Worm (Caenorhabditis elegans) whole organism, L1 larva: Measurements from ENCODE around the gene F46H5.2.

ENCODE experiments used
- C04F5.9 ChIP-seq: sonication (generic microtip); optimal IDR thresholded peaks from 2 replicates; lab custom pipeline; 2016; ENCODE audit warnings: missing genetic modification characterization, missing compliant biosample characterization
- C16A3.4 ChIP-seq: fragments of 150-350 bp; optimal IDR thresholded peaks from 2 replicates; lab custom pipeline; 2014; ENCODE audit warnings: missing biosample characterization, missing genetic modification characterization
- alr-1 ChIP-seq: fragments of 200-800 bp; sonication (Bioruptor generic); optimal IDR thresholded peaks from 2 replicates; lab custom pipeline; 2018; ENCODE audit warnings: borderline replicate concordance, mild to moderate bottlenecking, missing genetic modification characterization, missing compliant biosample characterization
- ceh-63 ChIP-seq: fragments of 200-800 bp; sonication (Bioruptor generic); optimal IDR thresholded peaks from 2 replicates; lab custom pipeline; 2018; ENCODE audit warnings: mild to moderate bottlenecking, missing genetic modification characterization, missing compliant biosample characterization
- ceh-88 ChIP-seq: fragments of 200-800 bp; sonication (Bioruptor generic); IDR thresholded peaks from 2 replicates; pipeline ENCODE4 v1.3.6; 2022; ENCODE audit warnings: missing genetic modification characterization, missing compliant biosample characterization
- ces-1 ChIP-seq: fragments of 150-350 bp; optimal IDR thresholded peaks from 2 replicates; lab custom pipeline; 2014; ENCODE audit warnings: missing biosample characterization, missing genetic modification reagents, missing genetic modification characterization
- dpl-1 ChIP-seq, 3 experiments: fragments of 150-350 bp in 2 of 3; sonication (generic microtip) in 1 of 3; optimal IDR thresholded peaks; 2 replicates each; lab custom pipeline; 2014 to 2017; ENCODE audit warnings: missing biosample characterization in 3 of 3, missing genetic modification characterization in 3 of 3, missing genetic modification reagents in 3 of 3
- efl-1 ChIP-seq, 4 experiments: fragments of 150-350 bp; optimal IDR thresholded peaks in 3 of 4; peaks in 1 of 4; 1 replicate in 1 of 4; 2 replicates in 3 of 4; lab custom pipeline; 2014; ENCODE audit warnings: missing biosample characterization in 2 of 4, missing genetic modification characterization in 2 of 4, missing genetic modification reagents in 2 of 4
- efl-3 ChIP-seq: fragments of 200-800 bp; sonication (Bioruptor generic); optimal IDR thresholded peaks from 2 replicates; lab custom pipeline; 2018; ENCODE audit warnings: mild to moderate bottlenecking, missing genetic modification characterization, missing compliant biosample characterization
- egl-27 ChIP-seq, 2 experiments: fragments of 150-350 bp in 1 of 2; sonication (generic microtip); optimal IDR thresholded peaks; 3 replicates each; lab custom pipeline; 2017 to 2018; ENCODE audit warnings: missing biosample characterization in 2 of 2, missing genetic modification characterization in 2 of 2, missing genetic modification reagents in 2 of 2
- elt-2 ChIP-seq: sonication (generic microtip); optimal IDR thresholded peaks from 2 replicates; lab custom pipeline; 2016; ENCODE audit warnings: missing genetic modification characterization, mild to moderate bottlenecking, inconsistent platforms, missing compliant biosample characterization, missing genetic modification reagents
- elt-3 ChIP-seq, 6 experiments: fragments of 150-350 bp in 1 of 6; sonication (generic microtip); optimal IDR thresholded peaks; 2 replicates each; lab custom pipeline; 2017 to 2018; ENCODE audit warnings: missing biosample characterization in 6 of 6, missing genetic modification characterization in 6 of 6, inconsistent platforms in 1 of 6
- ets-5 ChIP-seq: fragments of 200-800 bp; sonication (Bioruptor generic); IDR thresholded peaks from 2 replicates; pipeline ENCODE4 v1.3.6; 2022; ENCODE audit warnings: missing genetic modification characterization, missing compliant biosample characterization
- fkh-4 ChIP-seq: sonication (generic microtip); optimal IDR thresholded peaks from 2 replicates; lab custom pipeline; 2016; ENCODE audit warnings: missing compliant biosample characterization, missing genetic modification characterization, borderline replicate concordance
- fkh-8 ChIP-seq: sonication (generic microtip); optimal IDR thresholded peaks from 2 replicates; lab custom pipeline; 2016; ENCODE audit warnings: mild to moderate bottlenecking, missing genetic modification characterization, missing compliant biosample characterization
- hlh-17 ChIP-seq: fragments of 200-800 bp; sonication (Bioruptor generic); optimal IDR thresholded peaks from 2 replicates; lab custom pipeline; 2018; ENCODE audit warnings: missing genetic modification characterization, mild to moderate bottlenecking, missing compliant biosample characterization, moderate library complexity, borderline replicate concordance
- hlh-4 ChIP-seq: sonication (generic microtip); optimal IDR thresholded peaks from 2 replicates; lab custom pipeline; 2016; ENCODE audit warnings: mild to moderate bottlenecking, missing genetic modification characterization, missing compliant biosample characterization
- hpl-2 ChIP-seq: fragments of 150-350 bp; optimal IDR thresholded peaks from 2 replicates; lab custom pipeline; 2014; ENCODE audit warnings: missing biosample characterization, missing genetic modification reagents, missing genetic modification characterization
- irx-1 ChIP-seq: sonication (generic microtip); optimal IDR thresholded peaks from 2 replicates; lab custom pipeline; 2016; ENCODE audit warnings: missing genetic modification characterization, missing compliant biosample characterization
- jun-1 ChIP-seq: fragments of 150-350 bp; optimal IDR thresholded peaks from 2 replicates; lab custom pipeline; 2014; ENCODE audit warnings: missing biosample characterization, missing genetic modification reagents, missing genetic modification characterization
- lin-14 ChIP-seq: fragments of 200-800 bp; sonication (Bioruptor generic); optimal IDR thresholded peaks from 2 replicates; lab custom pipeline; 2018; ENCODE audit warnings: mild to moderate bottlenecking, missing genetic modification characterization, moderate library complexity, missing compliant biosample characterization
- lin-35 ChIP-seq, 2 experiments: fragments of 150-350 bp; optimal IDR thresholded peaks; 2 replicates each; lab custom pipeline; 2014; ENCODE audit warnings: missing biosample characterization in 2 of 2, missing genetic modification characterization in 2 of 2, missing genetic modification reagents in 2 of 2
- lsy-2 ChIP-seq, 2 experiments: fragments of 150-350 bp; optimal IDR thresholded peaks; 2 replicates each; lab custom pipeline; 2014; ENCODE audit warnings: missing biosample characterization in 2 of 2, missing genetic modification characterization in 2 of 2
- nhr-11 ChIP-seq: fragments of 150-350 bp; optimal IDR thresholded peaks from 2 replicates; lab custom pipeline; 2014; ENCODE audit warnings: missing biosample characterization, missing genetic modification characterization
- nhr-12 ChIP-seq: sonication (generic microtip); optimal IDR thresholded peaks from 2 replicates; lab custom pipeline; 2017; ENCODE audit warnings: missing biosample characterization, missing genetic modification characterization
- nhr-20 ChIP-seq: sonication (generic microtip); optimal IDR thresholded peaks from 2 replicates; lab custom pipeline; 2016; ENCODE audit warnings: mild to moderate bottlenecking, missing genetic modification characterization, missing compliant biosample characterization
- nhr-28 ChIP-seq: fragments of 150-350 bp; optimal IDR thresholded peaks from 2 replicates; lab custom pipeline; 2014; ENCODE audit warnings: missing biosample characterization, missing genetic modification characterization
- nhr-71 ChIP-seq: sonication (generic microtip); optimal IDR thresholded peaks from 2 replicates; lab custom pipeline; 2016; ENCODE audit warnings: mild to moderate bottlenecking, missing genetic modification characterization, moderate library complexity, missing compliant biosample characterization
- nhr-76 ChIP-seq: sonication (generic microtip); optimal IDR thresholded peaks from 2 replicates; lab custom pipeline; 2017; ENCODE audit warnings: missing biosample characterization, missing genetic modification characterization
- nhr-77 ChIP-seq: fragments of 150-350 bp; optimal IDR thresholded peaks from 2 replicates; lab custom pipeline; 2014; ENCODE audit warnings: missing biosample characterization, missing genetic modification characterization
- nhr-84 ChIP-seq: sonication (generic microtip); optimal IDR thresholded peaks from 2 replicates; lab custom pipeline; 2017; ENCODE audit warnings: missing biosample characterization, missing genetic modification characterization
- nhr-85 ChIP-seq: sonication (generic microtip); peaks from one replicate; lab custom pipeline; 2016; ENCODE audit warnings: missing genetic modification characterization, inconsistent platforms, missing compliant biosample characterization
- pax-3 ChIP-seq: fragments of 200-800 bp; sonication (Bioruptor generic); optimal IDR thresholded peaks from 2 replicates; lab custom pipeline; 2018; ENCODE audit warnings: mild to moderate bottlenecking, missing genetic modification characterization, moderate library complexity, missing compliant biosample characterization
- rnt-1 ChIP-seq: sonication (generic microtip); optimal IDR thresholded peaks from 2 replicates; lab custom pipeline; 2016; ENCODE audit warnings: mild to moderate bottlenecking, missing genetic modification characterization, moderate library complexity, missing compliant biosample characterization
- unc-86 ChIP-seq: sonication (generic microtip); optimal IDR thresholded peaks from 2 replicates; lab custom pipeline; 2016; ENCODE audit warnings: missing genetic modification characterization, missing compliant biosample characterization
- unc-98 ChIP-seq: fragments of 200-800 bp; sonication (Bioruptor generic); IDR thresholded peaks from 2 replicates; pipeline ENCODE4 v1.3.6; 2022; ENCODE audit warnings: missing genetic modification characterization, missing compliant biosample characterization
- vab-15 ChIP-seq: sonication (generic microtip); optimal IDR thresholded peaks from 2 replicates; lab custom pipeline; 2017; ENCODE audit warnings: missing genotype, mild to moderate bottlenecking, missing genetic modification characterization, missing compliant biosample characterization
- zag-1 ChIP-seq: fragments of 150-350 bp; optimal IDR thresholded peaks from 2 replicates; lab custom pipeline; 2014; ENCODE audit warnings: missing biosample characterization, missing genetic modification characterization
- zip-4 ChIP-seq: fragments of 200-800 bp; sonication (Bioruptor generic); optimal IDR thresholded peaks from 2 replicates; lab custom pipeline; 2018; ENCODE audit warnings: mild to moderate bottlenecking, missing genetic modification characterization, moderate library complexity, missing compliant biosample characterization
- ztf-11 ChIP-seq, 2 experiments: sonication (generic microtip); optimal IDR thresholded peaks; 2 replicates each; lab custom pipeline; 2016 to 2017; ENCODE audit warnings: missing genetic modification characterization in 2 of 2, missing biosample characterization in 1 of 2, missing compliant biosample characterization in 1 of 2
- ztf-4 ChIP-seq: fragments of 150-350 bp; optimal IDR thresholded peaks from 2 replicates; lab custom pipeline; 2014; ENCODE audit warnings: missing biosample characterization, missing genetic modification characterization

F46H5.2 gene

DNA sequence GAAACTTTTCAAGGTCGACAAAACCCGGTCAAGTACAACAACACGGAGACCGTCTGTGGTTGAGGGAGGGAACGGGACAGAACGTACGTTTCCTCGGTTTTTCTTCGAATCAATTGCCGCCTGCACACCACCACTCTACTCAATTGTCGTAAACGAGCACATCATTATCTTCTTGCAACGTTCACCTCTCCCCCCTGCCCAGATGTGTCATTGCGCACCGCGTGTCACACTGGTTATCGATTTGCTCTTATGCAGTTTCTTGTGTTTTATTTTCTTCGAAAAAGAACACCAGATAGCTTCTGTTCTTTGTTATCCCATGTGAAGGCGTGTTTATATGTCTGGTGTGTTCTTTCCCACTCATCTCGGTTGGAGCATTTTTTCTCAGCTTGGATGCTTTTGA lies 24.1 kb downstream of the F46H5.2 start:
- TF ChIP-seq nhr-12 (tag; lab: Kevin White, UChicago) (no peak), dpl-1 (GFP tag; optimal IDR thresholded peaks at IDR 0.05; lab: Kevin White, UChicago) (no peak), nhr-84 (tag; lab: Kevin White, UChicago) (no peak), pax-3 (no peak), ztf-4 (no peak), elt-3 (tag; optimal IDR thresholded peaks at IDR 0.05; lab: Kevin White, UChicago) (no peak), hlh-17 (GFP tag; lab: Kevin White, UChicago) (no peak), irx-1 (tag; lab: Kevin White, UChicago) (no peak), unc-86 (no peak), nhr-11 (no peak), vab-15 (tag; lab: Kevin White, UChicago) (no peak), hlh-4 (tag; lab: Kevin White, UChicago) (no peak), rnt-1 (tag; lab: Kevin White, UChicago) (no peak), ztf-11 (tag; optimal IDR thresholded peaks at IDR 0.05; lab: Kevin White, UChicago) (no peak)

ce11 chrX:7290859-7291628 lies 25.6 kb downstream of the F46H5.2 start:
- TF ChIP-seq zag-1 (tag; lab: Kevin White, UChicago), result no peak
- TF ChIP-seq ces-1 (GFP tag; lab: Kevin White, UChicago), result no peak
- TF ChIP-seq ceh-63 (GFP tag; lab: Kevin White, UChicago), result no peak
- no peak for TF ChIP-seq jun-1 (tag; lab: Kevin White, UChicago)
- no peak for TF ChIP-seq ztf-11 (tag; optimal IDR thresholded peaks at IDR 0.05; lab: Kevin White, UChicago)
- no peak for TF ChIP-seq nhr-12 (tag; lab: Kevin White, UChicago)
- no peak for TF ChIP-seq alr-1 (tag; lab: Kevin White, UChicago)
- TF ChIP-seq ceh-88, result no peak
- no peak for TF ChIP-seq nhr-76
- TF ChIP-seq nhr-77 (tag; lab: Kevin White, UChicago), result peak; percentile 18
- TF ChIP-seq hlh-17 (GFP tag; lab: Kevin White, UChicago), result no peak
- TF ChIP-seq efl-1 (optimal IDR thresholded peaks at IDR 0.05; lab: Kevin White, UChicago), result no peak
- peak in 1 of 2 experiments; percentile 27 for TF ChIP-seq efl-1 (GFP tag; optimal IDR thresholded peaks at IDR 0.05 in 1 of 2; lab: Kevin White, UChicago)
- no peak for TF ChIP-seq elt-2 (tag; lab: Kevin White, UChicago)
- no peak for TF ChIP-seq fkh-4 (tag; lab: Kevin White, UChicago)
- no peak for TF ChIP-seq nhr-71
- peak; percentile 21 for TF ChIP-seq irx-1 (tag; lab: Kevin White, UChicago)
- no peak for TF ChIP-seq nhr-28
- TF ChIP-seq nhr-84 (tag; lab: Kevin White, UChicago), result no peak
- no peak for TF ChIP-seq nhr-85
- TF ChIP-seq C04F5.9 (tag; lab: Kevin White, UChicago), result no peak
- TF ChIP-seq zip-4 (GFP tag; lab: Kevin White, UChicago), result no peak
- TF ChIP-seq hlh-4 (tag; lab: Kevin White, UChicago), result no peak
- TF ChIP-seq C16A3.4 (tag; lab: Kevin White, UChicago), result no peak
- no peak for TF ChIP-seq fkh-8 (tag; lab: Kevin White, UChicago)
- peak in 1 of 2 experiments; percentile 3 for TF ChIP-seq lsy-2 (tag; optimal IDR thresholded peaks at IDR 0.05; lab: Kevin White, UChicago)
- TF ChIP-seq ets-5 (GFP tag; lab: Robert Waterston, UW), result no peak
- peak; percentile 31 for TF ChIP-seq lin-14 (GFP tag; lab: Kevin White, UChicago)
- no peak for TF ChIP-seq hpl-2 (GFP tag; lab: Kevin White, UChicago)
- TF ChIP-seq, all 84 proteins: peak for 5

ce11 chrX:7291810-7292209 lies 26.4 kb downstream of the F46H5.2 start, which contains the start of gene lron-7:
Gene lron-7 (plus strand): TSS chrX:7292132.
- TF ChIP-seq elt-2 (tag; lab: Kevin White, UChicago) (peak; percentile 31), zip-4 (GFP tag; lab: Kevin White, UChicago) (no peak), nhr-12 (tag; lab: Kevin White, UChicago) (no peak), ceh-88 (no peak), nhr-20 (no peak), pax-3 (no peak), efl-1 (optimal IDR thresholded peaks at IDR 0.05; lab: Kevin White, UChicago) (no peak), efl-1 (GFP tag; optimal IDR thresholded peaks at IDR 0.05 in 1 of 2; lab: Kevin White, UChicago) (peak in 1 of 2 experiments; percentile 62), egl-27 (tag; optimal IDR thresholded peaks at IDR 0.05; lab: Kevin White, UChicago) (no peak), unc-98 (GFP tag; lab: Robert Waterston, UW) (no peak), irx-1 (tag; lab: Kevin White, UChicago) (no peak), efl-3 (GFP tag; lab: Kevin White, UChicago) (no peak), lin-35 (GFP tag; optimal IDR thresholded peaks at IDR 0.05; lab: Kevin White, UChicago) (peak in 1 of 2 experiments; percentile 21)
- TF ChIP-seq, all 84 proteins: peak for 3
